Fruit fly (Drosophila melanogaster) whole organism, wandering third instar larva: ENCODE data around the gene dtr.

Experiments used
- Abd-B ChIP-seq: fragments of >200 bp; optimal IDR thresholded peaks from 2 replicates; lab custom pipeline; 2017; ENCODE audit warnings: missing biosample characterization, missing genetic modification characterization
- CG32264 ChIP-seq: fragments of 200-800 bp; sonication (Bioruptor generic); optimal IDR thresholded peaks from 2 replicates; lab custom pipeline; 2016; ENCODE audit warnings: missing biosample characterization, missing genetic modification characterization
- CG9705 ChIP-seq: fragments of 200-800 bp; sonication (Bioruptor generic); optimal IDR thresholded peaks from 2 replicates; lab custom pipeline; 2018; ENCODE audit warnings: missing biosample characterization, mild to moderate bottlenecking, missing genetic modification characterization
- CrebA ChIP-seq: fragments of 200-800 bp; sonication (Bioruptor generic); optimal IDR thresholded peaks from 2 replicates; lab custom pipeline; 2016; ENCODE audit warnings: missing biosample characterization, mild to moderate bottlenecking, missing genetic modification characterization, borderline replicate concordance
- Dfd ChIP-seq: fragments of >200 bp; optimal IDR thresholded peaks from 2 replicates; lab custom pipeline; 2017; ENCODE audit warnings: missing biosample characterization, missing genetic modification characterization
- Dif ChIP-seq: fragments of 200-275, 200-300 bp; sonication (Bioruptor generic); optimal IDR thresholded peaks from 2 replicates; lab custom pipeline; 2018; ENCODE audit warnings: missing biosample characterization, missing genetic modification characterization; ENCODE audit not compliant: partially characterized antibody
- GATAd ChIP-seq: sonication (Bioruptor generic); optimal IDR thresholded peaks from 2 replicates; lab custom pipeline; 2016; ENCODE audit warnings: missing biosample characterization, missing genetic modification characterization
- HLH106 ChIP-seq: fragments of 200-800 bp; optimal IDR thresholded peaks from 3 replicates; lab custom pipeline; 2019; ENCODE audit warnings: missing biosample characterization, mild to moderate bottlenecking, missing genetic modification characterization, moderate library complexity
- Hnf4 ChIP-seq: fragments of 200-800 bp; sonication (Bioruptor generic); optimal IDR thresholded peaks from 2 replicates; lab custom pipeline; 2016; ENCODE audit warnings: missing biosample characterization, mild to moderate bottlenecking, missing genetic modification characterization
- Hr78 ChIP-seq: fragments of >200 bp; optimal IDR thresholded peaks from 2 replicates; lab custom pipeline; 2017; ENCODE audit warnings: missing biosample characterization, missing genetic modification characterization
- Hr83 ChIP-seq: fragments of 200-300 bp; sonication (Bioruptor generic); optimal IDR thresholded peaks from 2 replicates; lab custom pipeline; 2016; ENCODE audit warnings: missing biosample characterization, mild to moderate bottlenecking, missing genetic modification characterization, moderate library complexity; ENCODE audit not compliant: poor library complexity, severe bottlenecking
- Jra ChIP-seq: sonication (Bioruptor generic); optimal IDR thresholded peaks from 2 replicates; lab custom pipeline; 2016; ENCODE audit warnings: missing biosample characterization, missing genetic modification characterization
- Mio ChIP-seq: sonication (Bioruptor generic); optimal IDR thresholded peaks from 2 replicates; lab custom pipeline; 2016; ENCODE audit warnings: missing biosample characterization, missing genetic modification characterization
- Myc ChIP-seq: fragments of >200 bp; optimal IDR thresholded peaks from 2 replicates; lab custom pipeline; 2017
- N ChIP-seq: fragments of >200 bp; optimal IDR thresholded peaks from 2 replicates; lab custom pipeline; 2018; ENCODE audit warnings: missing biosample characterization, missing external identifiers, missing genetic modification characterization
- OdsH ChIP-seq: fragments of 200-800 bp; sonication (Bioruptor generic); optimal IDR thresholded peaks from 2 replicates; lab custom pipeline; 2016; ENCODE audit warnings: missing biosample characterization, mild to moderate bottlenecking, missing genetic modification characterization
- Rel ChIP-seq, 2 experiments: fragments of 200-800 bp; sonication (Bioruptor generic) in 1 of 2; optimal IDR thresholded peaks; 2 replicates in 1 of 2; 3 replicates in 1 of 2; lab custom pipeline; 2016 to 2019; ENCODE audit warnings: mild to moderate bottlenecking in 2 of 2, missing biosample characterization in 2 of 2, missing genetic modification characterization in 2 of 2, moderate library complexity in 1 of 2
- Sp1 ChIP-seq: fragments of 200-800 bp; sonication (Bioruptor generic); optimal IDR thresholded peaks from 3 replicates; lab custom pipeline; 2019; ENCODE audit warnings: missing biosample characterization, mild to moderate bottlenecking, missing genetic modification characterization, moderate library complexity
- Vsx2 ChIP-seq: fragments of 200-300, 225-300 bp; sonication (Bioruptor generic); optimal IDR thresholded peaks from 2 replicates; lab custom pipeline; 2018; ENCODE audit warnings: missing biosample characterization, missing genetic modification characterization; ENCODE audit not compliant: partially characterized antibody
- br ChIP-seq: fragments of 200-800 bp; sonication (Bioruptor generic); optimal IDR thresholded peaks from 2 replicates; lab custom pipeline; 2016; ENCODE audit warnings: missing biosample characterization, missing genetic modification characterization
- brk ChIP-seq: fragments of 200-800 bp; sonication (Bioruptor generic); optimal IDR thresholded peaks from 2 replicates; lab custom pipeline; 2016; ENCODE audit warnings: missing biosample characterization, mild to moderate bottlenecking, missing genetic modification characterization
- dl ChIP-seq, 2 experiments: fragments of 175-275, 200-275 bp in 1 of 2; fragments of 200-275 bp in 1 of 2; sonication (Bioruptor generic); optimal IDR thresholded peaks; lab custom pipeline; 2018; ENCODE audit warnings: mild to moderate bottlenecking in 2 of 2, missing biosample characterization in 2 of 2, missing genetic modification characterization in 2 of 2, moderate library complexity in 2 of 2; ENCODE audit not compliant: partially characterized antibody in 2 of 2, insufficient read depth in 1 of 2
- dmrt93B ChIP-seq: fragments of 200-800 bp; sonication (Bioruptor generic); optimal IDR thresholded peaks from 2 replicates; lab custom pipeline; 2018; ENCODE audit warnings: missing biosample characterization, mild to moderate bottlenecking, missing genetic modification characterization
- dsf ChIP-seq: sonication (Bioruptor generic); optimal IDR thresholded peaks from 2 replicates; lab custom pipeline; 2016; ENCODE audit warnings: missing biosample characterization, missing genetic modification characterization, borderline replicate concordance
- ey ChIP-seq: fragments of 200-800 bp; sonication (Bioruptor generic); optimal IDR thresholded peaks from 2 replicates; lab custom pipeline; 2016; ENCODE audit warnings: missing biosample characterization, missing genetic modification characterization
- foxo ChIP-seq, 2 experiments: fragments of 200-800 bp; sonication (Bioruptor generic); optimal IDR thresholded peaks; 2 replicates in 1 of 2; 3 replicates in 1 of 2; lab custom pipeline; 2016 to 2017; ENCODE audit warnings: missing biosample characterization in 2 of 2, missing genetic modification characterization in 2 of 2
- fru ChIP-seq: fragments of 200-800 bp; sonication (Bioruptor generic); optimal IDR thresholded peaks from 3 replicates; lab custom pipeline; 2016; ENCODE audit warnings: missing biosample characterization, mild to moderate bottlenecking, missing genetic modification characterization
- h ChIP-seq: fragments of 200-800 bp; sonication (Bioruptor generic); optimal IDR thresholded peaks from 3 replicates; lab custom pipeline; 2016; ENCODE audit warnings: missing biosample characterization, mild to moderate bottlenecking, missing genetic modification characterization
- jim ChIP-seq: fragments of 175-275, 200-325 bp; sonication (Bioruptor generic); optimal IDR thresholded peaks from 2 replicates; lab custom pipeline; 2016; ENCODE audit warnings: missing biosample characterization, mild to moderate bottlenecking, missing genetic modification characterization
- lola ChIP-seq: fragments of >200 bp; optimal IDR thresholded peaks from 2 replicates; lab custom pipeline; 2017; ENCODE audit warnings: missing biosample characterization, missing genetic modification characterization
- pan ChIP-seq: fragments of >200 bp; optimal IDR thresholded peaks from 2 replicates; lab custom pipeline; 2017
- psq ChIP-seq: fragments of 200-800 bp; sonication (Bioruptor generic); optimal IDR thresholded peaks from 3 replicates; lab custom pipeline; 2017; ENCODE audit warnings: missing biosample characterization, mild to moderate bottlenecking, missing genetic modification characterization, moderate library complexity
- rgr ChIP-seq: fragments of 200-800 bp; sonication (Bioruptor generic); optimal IDR thresholded peaks from 3 replicates; lab custom pipeline; 2016; ENCODE audit warnings: missing biosample characterization, mild to moderate bottlenecking, missing genetic modification characterization
- sage ChIP-seq: fragments of 200-800 bp; sonication (Bioruptor generic); optimal IDR thresholded peaks from 2 replicates; lab custom pipeline; 2016; ENCODE audit warnings: missing biosample characterization, mild to moderate bottlenecking, missing genetic modification characterization
- sv ChIP-seq: fragments of 200-800 bp; sonication (Bioruptor generic); optimal IDR thresholded peaks from 3 replicates; lab custom pipeline; 2016; ENCODE audit warnings: missing biosample characterization, missing genetic modification characterization
- tai ChIP-seq: sonication (Bioruptor generic); optimal IDR thresholded peaks from 2 replicates; lab custom pipeline; 2016; ENCODE audit warnings: missing biosample characterization, missing genetic modification characterization
- usp ChIP-seq: fragments of >200 bp; optimal IDR thresholded peaks from 2 replicates; lab custom pipeline; 2017; ENCODE audit warnings: missing biosample characterization, missing genetic modification characterization
- woc ChIP-seq: sonication (Bioruptor generic); optimal IDR thresholded peaks from 2 replicates; lab custom pipeline; 2016; ENCODE audit warnings: missing biosample characterization, mild to moderate bottlenecking, missing genetic modification characterization

The dtr gene

DNA sequence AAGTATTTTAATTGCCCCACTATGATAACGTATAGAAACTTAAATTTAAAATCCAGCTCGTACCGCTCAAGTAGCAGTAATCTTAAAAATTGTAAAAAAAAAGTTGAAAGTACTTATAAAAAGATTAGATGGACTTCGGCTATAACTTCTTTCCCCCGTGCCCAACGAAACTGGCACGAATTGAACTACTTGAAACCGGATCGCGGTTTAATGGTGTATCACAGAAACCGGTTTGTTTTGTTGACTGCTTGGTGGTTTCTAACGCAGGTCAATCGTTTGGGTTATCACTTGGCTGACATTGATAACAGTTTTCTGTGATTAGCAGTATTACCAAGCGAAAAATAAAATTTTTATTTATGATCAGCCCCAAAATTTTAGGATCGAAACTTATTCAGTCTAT is 6.3 kb downstream of the dtr start:
- TF ChIP-seq dsf (GFP tag; lab: Kevin White, UChicago) (no peak), brk (no peak), Sp1 (GFP tag; lab: Kevin White, UChicago) (no peak), ey (GFP tag; lab: Kevin White, UChicago) (no peak), HLH106 (tag; lab: Kevin White, UChicago) (no peak), dmrt93B (GFP tag; lab: Kevin White, UChicago) (no peak), CG32264 (GFP tag; lab: Kevin White, UChicago) (no peak), Dfd (GFP tag; lab: Kevin White, UChicago) (no peak), fru (no peak), Myc (lab: Kevin White, UChicago) (no peak), Hnf4 (GFP tag; lab: Kevin White, UChicago) (no peak), psq (GFP tag; lab: Kevin White, UChicago) (no peak)

dm6 chr2L:21369606-21370005 is 8.6 kb downstream of the dtr start, which contains the start of gene Gr39b:
TSS of gene Gr39b (minus strand) at chr2L:21369706.
- no peak for TF ChIP-seq fru
- no peak for TF ChIP-seq Sp1 (GFP tag; lab: Kevin White, UChicago)
- no peak for TF ChIP-seq Hr78 (GFP tag; lab: Kevin White, UChicago)
- TF ChIP-seq N (GFP tag; lab: Kevin White, UChicago), result no peak
- TF ChIP-seq GATAd (GFP tag; lab: Kevin White, UChicago), result no peak
- TF ChIP-seq Mio, result no peak
- TF ChIP-seq Rel (GFP tag; optimal IDR thresholded peaks at IDR 0.05; lab: Kevin White, UChicago), result no peak
- no peak for TF ChIP-seq Rel (tag; optimal IDR thresholded peaks at IDR 0.05; lab: Kevin White, UChicago)
- no peak for TF ChIP-seq CrebA (GFP tag; lab: Kevin White, UChicago)
- TF ChIP-seq Myc (lab: Kevin White, UChicago), result no peak
- TF ChIP-seq Hnf4 (GFP tag; lab: Kevin White, UChicago), result no peak

DNA sequence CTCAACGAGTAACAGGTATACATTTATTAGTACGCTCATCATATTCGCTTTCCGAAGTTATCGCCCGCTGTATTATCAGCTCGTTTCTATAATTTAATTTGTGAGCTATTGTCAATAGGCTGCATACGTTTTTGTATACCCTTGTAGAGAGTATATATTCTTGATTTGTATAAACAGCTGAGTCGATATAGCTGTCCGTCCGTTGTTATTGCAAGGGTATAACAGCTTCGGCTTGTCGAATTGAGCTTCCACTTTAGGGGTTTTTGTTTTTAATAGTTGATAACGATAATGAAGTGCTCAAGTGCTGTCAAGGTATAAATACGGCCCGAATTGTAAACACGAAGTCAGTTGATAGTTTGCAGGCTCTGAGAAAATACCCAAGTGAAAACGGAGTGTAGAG is 9.9 kb downstream of the dtr start, which contains the start of gene CG8665:
Gene CG8665, plus strand, starts transcription at position 342 of the 400 bp plus-strand sequence.
- peak; percentile 74 for TF ChIP-seq fru
- TF ChIP-seq Hnf4 (GFP tag; lab: Kevin White, UChicago), result peak; percentile 64
- TF ChIP-seq Dfd (GFP tag; lab: Kevin White, UChicago), result no peak
- TF ChIP-seq dl (GFP tag; optimal IDR thresholded peaks at IDR 0.05; lab: Kevin White, UChicago; ENCODE audit: insufficient read depth in 1 of 2, partially characterized antibody in 2 of 2), result no peak
- no peak for TF ChIP-seq sage (GFP tag; lab: Kevin White, UChicago)
- no peak for TF ChIP-seq Hr83 (GFP tag; lab: Kevin White, UChicago)
- peak; percentile 19 for TF ChIP-seq sv (GFP tag; lab: Kevin White, UChicago)
- TF ChIP-seq CrebA (GFP tag; lab: Kevin White, UChicago), result peak; percentile 60
- peak; percentile 75 for TF ChIP-seq ey (GFP tag; lab: Kevin White, UChicago)
- no peak for TF ChIP-seq pan (lab: Kevin White, UChicago)
- TF ChIP-seq foxo (GFP tag; optimal IDR thresholded peaks at IDR 0.05; lab: Kevin White, UChicago), result peak; percentile 19 to 68
- TF ChIP-seq h, result peak; percentile 85
- peak; percentile 84 for TF ChIP-seq br (GFP tag; lab: Kevin White, UChicago)
- TF ChIP-seq usp, result no peak
- TF ChIP-seq Rel (GFP tag; optimal IDR thresholded peaks at IDR 0.05; lab: Kevin White, UChicago), result peak; percentile 6
- TF ChIP-seq Rel (tag; optimal IDR thresholded peaks at IDR 0.05; lab: Kevin White, UChicago), result peak; percentile 96
- TF ChIP-seq dmrt93B (GFP tag; lab: Kevin White, UChicago), result no peak
- TF ChIP-seq jim (GFP tag; lab: Kevin White, UChicago), result no peak
- no peak for TF ChIP-seq Myc (lab: Kevin White, UChicago)
- no peak for TF ChIP-seq Jra (GFP tag; lab: Kevin White, UChicago)
- peak; percentile 58 for TF ChIP-seq OdsH (GFP tag; lab: Kevin White, UChicago)
- TF ChIP-seq psq (GFP tag; lab: Kevin White, UChicago), result peak; percentile 9
- TF ChIP-seq Mio, result no peak
- no peak for TF ChIP-seq dsf (GFP tag; lab: Kevin White, UChicago)
- no peak for TF ChIP-seq N (GFP tag; lab: Kevin White, UChicago)
- TF ChIP-seq CG32264 (GFP tag; lab: Kevin White, UChicago), result peak; percentile 20
- peak; percentile 72 for TF ChIP-seq rgr (GFP tag; lab: Kevin White, UChicago)
- no peak for TF ChIP-seq GATAd (GFP tag; lab: Kevin White, UChicago)
- no peak for TF ChIP-seq Vsx2 (GFP tag; lab: Kevin White, UChicago)
- TF ChIP-seq woc, result peak; percentile 25
- no peak for TF ChIP-seq Abd-B (GFP tag; lab: Kevin White, UChicago)
- TF ChIP-seq lola (GFP tag; lab: Kevin White, UChicago), result no peak
- TF ChIP-seq CG9705 (GFP tag; lab: Kevin White, UChicago), result no peak
- TF ChIP-seq tai (GFP tag; lab: Kevin White, UChicago), result no peak
- no peak for TF ChIP-seq Hr78 (GFP tag; lab: Kevin White, UChicago)
- TF ChIP-seq brk, result peak; percentile 31
- no peak for TF ChIP-seq Dif (GFP tag; lab: Kevin White, UChicago)
- peak; percentile 47 for TF ChIP-seq HLH106 (tag; lab: Kevin White, UChicago)
- TF ChIP-seq Sp1 (GFP tag; lab: Kevin White, UChicago), result no peak
